Worm (Caenorhabditis elegans): ENCODE measurements around the gene idpp-7.

ce11 chrIV:12685827-12686226, 33.9 kb upstream of the idpp-7 start:
- TF ChIP-seq tbx-2 (tag; optimal IDR thresholded peaks at IDR 0.05) = no peak
- TF ChIP-seq nhr-11 (tag; optimal IDR thresholded peaks at IDR 0.05) = no peak

All from whole organism, L3 larva.